Worm (Caenorhabditis elegans) whole organism, L4/young adult: Measurements from ENCODE around the gene C16D9.8.

Experiments
- W03F9.2 ChIP-seq: fragments of 150-350 bp; optimal IDR thresholded peaks from 2 replicates; lab custom pipeline; 2014; ENCODE audit warnings: missing biosample characterization, missing genetic modification characterization
- dao-5 ChIP-seq: sonication (generic microtip); optimal IDR thresholded peaks from 2 replicates; lab custom pipeline; 2016; ENCODE audit warnings: missing genotype, missing genetic modification characterization, moderate library complexity, missing compliant biosample characterization
- him-1 ChIP-seq: sonication (generic microtip); optimal IDR thresholded peaks from 2 replicates; lab custom pipeline; 2016; ENCODE audit warnings: missing genotype, missing genetic modification reagents, missing genetic modification characterization, missing compliant biosample characterization

DNA sequence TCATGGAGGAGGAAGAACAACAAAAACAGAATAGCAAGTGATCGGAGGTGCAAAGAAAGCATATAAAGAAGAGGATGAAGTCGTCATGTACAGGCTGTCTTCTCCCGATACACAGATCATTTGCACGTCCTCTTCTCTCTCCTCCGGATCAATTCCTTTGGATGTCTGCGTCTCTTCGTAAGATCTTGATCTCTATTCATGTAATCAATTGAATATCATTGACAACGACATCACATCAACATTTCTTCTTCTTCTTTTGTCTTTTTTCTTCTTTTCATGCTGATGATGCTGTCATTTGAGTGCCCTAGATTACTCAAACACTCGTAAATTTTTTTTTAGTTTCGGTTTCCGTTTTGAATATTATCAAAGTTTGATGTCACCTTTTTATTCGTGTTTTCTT is 25.1 kb downstream of the C16D9.8 start, which contains the start of gene rol-3:
- no peak for TF ChIP-seq him-1
- TF ChIP-seq dao-5 (tag; lab: Kevin White, UChicago): no peak
- TF ChIP-seq W03F9.2 (tag; lab: Kevin White, UChicago): no peak
